Worm (Caenorhabditis elegans) whole organism, mixed stage, embryonic: ENCODE data around the gene fbxc-18.
"Not testable (repeated sequence)": the region's sequence is repeated elsewhere in the genome, so short reads cannot be mapped to it uniquely, and the experiment has no call there.

ENCODE experiments used
- blmp-1 ChIP-seq: fragments of 150-350 bp; optimal IDR thresholded peaks from 2 replicates; lab custom pipeline; 2014; ENCODE audit warnings: missing biosample characterization, missing genetic modification characterization
- mls-2 ChIP-seq: sonication (generic microtip); optimal IDR thresholded peaks from 2 replicates; lab custom pipeline; 2016; ENCODE audit warnings: mild to moderate bottlenecking, missing genetic modification characterization, moderate library complexity, missing compliant biosample characterization
- nhr-12 ChIP-seq: fragments of 150-350 bp; optimal IDR thresholded peaks from 2 replicates; lab custom pipeline; 2014; ENCODE audit warnings: missing biosample characterization, missing genetic modification characterization
- nhr-237 ChIP-seq: fragments of 150-350 bp; optimal IDR thresholded peaks from 2 replicates; lab custom pipeline; 2014; ENCODE audit warnings: missing biosample characterization, missing genetic modification characterization
- nhr-28 ChIP-seq: fragments of 150-350 bp; optimal IDR thresholded peaks from 2 replicates; lab custom pipeline; 2014; ENCODE audit warnings: missing biosample characterization, missing genetic modification characterization
- pha-4 ChIP-seq: fragments of 150-350 bp; optimal IDR thresholded peaks from 2 replicates; lab custom pipeline; 2018; ENCODE audit warnings: missing biosample characterization, missing genetic modification reagents, missing genetic modification characterization
- snpc-4 ChIP-seq: fragments of 150-350 bp; optimal IDR thresholded peaks from 2 replicates; lab custom pipeline; 2014; ENCODE audit warnings: missing biosample characterization, missing genetic modification characterization
- unc-39 ChIP-seq: fragments of 150-350 bp; optimal IDR thresholded peaks from 2 replicates; lab custom pipeline; 2014; ENCODE audit warnings: missing biosample characterization, missing genetic modification characterization
- unc-62 ChIP-seq: fragments of 150-350 bp; optimal IDR thresholded peaks from 2 replicates; lab custom pipeline; 2014; ENCODE audit warnings: missing biosample characterization, missing genetic modification reagents, missing genetic modification characterization
- zip-8 ChIP-seq: fragments of 150-350 bp; optimal IDR thresholded peaks from 2 replicates; lab custom pipeline; 2014; ENCODE audit warnings: missing biosample characterization, missing genetic modification characterization

DNA sequence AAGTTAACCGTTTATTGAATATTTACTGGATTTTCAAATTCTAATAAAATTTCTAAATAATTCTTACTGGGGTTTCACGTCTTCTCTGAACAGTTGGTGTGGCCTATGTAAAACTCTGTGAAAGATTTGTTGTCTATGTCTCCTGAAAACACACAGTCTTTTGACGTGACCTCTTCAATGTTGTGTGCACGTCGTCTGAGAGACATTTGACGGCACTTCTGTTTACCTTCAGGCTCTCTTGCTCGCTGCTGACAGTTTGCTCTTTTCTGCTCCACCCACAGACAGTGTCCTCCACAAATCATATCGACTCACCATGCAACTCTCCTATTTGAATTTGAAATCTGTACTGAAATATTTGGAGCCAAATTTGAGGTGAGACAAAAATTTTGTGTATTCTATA lies 36.0 kb downstream of the fbxc-18 start, which contains the start of gene fbxc-34:
- TF ChIP-seq pha-4; nhr-237 (tag; lab: Kevin White, UChicago); nhr-12 (tag; lab: Kevin White, UChicago); blmp-1; zip-8 (tag; lab: Kevin White, UChicago); unc-39 (tag; lab: Kevin White, UChicago); nhr-28; snpc-4 (tag; lab: Kevin White, UChicago); mls-2; unc-62 (GFP tag; lab: Kevin White, UChicago): not testable (repeated sequence)
